Worm (Caenorhabditis elegans) whole organism, L3 larva: Measurements from ENCODE around the gene R07E5.15.

Experiments
- R02D3.7 ChIP-seq: fragments of 150-350 bp; optimal IDR thresholded peaks from 2 replicates; lab custom pipeline; 2014; ENCODE audit warnings: missing biosample characterization, missing genetic modification characterization
- ZK546.5 ChIP-seq: sonication (generic microtip); optimal IDR thresholded peaks from 2 replicates; lab custom pipeline; 2017; ENCODE audit warnings: missing biosample characterization, missing genetic modification characterization
- aly-2 ChIP-seq: fragments of 150-350 bp; optimal IDR thresholded peaks from 2 replicates; lab custom pipeline; 2014; ENCODE audit warnings: missing biosample characterization, missing genetic modification characterization
- ama-1 ChIP-seq: fragments of 150-350 bp; optimal IDR thresholded peaks from 2 replicates; lab custom pipeline; 2018
- ceh-16 ChIP-seq: sonication (generic microtip); optimal IDR thresholded peaks from 2 replicates; lab custom pipeline; 2017; ENCODE audit warnings: missing biosample characterization, missing genetic modification characterization
- ceh-28 ChIP-seq: fragments of 150-350 bp; optimal IDR thresholded peaks from 2 replicates; lab custom pipeline; 2014; ENCODE audit warnings: missing biosample characterization, missing genetic modification reagents, missing genetic modification characterization
- ceh-82 ChIP-seq: fragments of 150-350 bp; optimal IDR thresholded peaks from 2 replicates; lab custom pipeline; 2014; ENCODE audit warnings: missing biosample characterization, missing genetic modification characterization
- ceh-9 ChIP-seq: sonication (generic microtip); optimal IDR thresholded peaks from 2 replicates; lab custom pipeline; 2018; ENCODE audit warnings: missing biosample characterization, missing genetic modification characterization
- daf-12 ChIP-seq: fragments of 150-350 bp; optimal IDR thresholded peaks from 2 replicates; lab custom pipeline; 2014; ENCODE audit warnings: missing biosample characterization, missing genetic modification reagents, missing genetic modification characterization
- egl-27 ChIP-seq: sonication (generic microtip); optimal IDR thresholded peaks from 4 replicates; lab custom pipeline; 2017; ENCODE audit warnings: missing biosample characterization, missing genetic modification reagents, missing genetic modification characterization
- egl-5 ChIP-seq: fragments of 150-350 bp; optimal IDR thresholded peaks from 2 replicates; lab custom pipeline; 2017; ENCODE audit warnings: missing biosample characterization, missing genetic modification reagents, missing genetic modification characterization, inconsistent platforms
- elt-2 ChIP-seq: sonication (generic microtip); optimal IDR thresholded peaks from 2 replicates; lab custom pipeline; 2016; ENCODE audit warnings: missing genetic modification reagents, mild to moderate bottlenecking, missing genetic modification characterization, missing compliant biosample characterization
- elt-3 ChIP-seq, 3 experiments: fragments of 150-350 bp in 1 of 3; sonication (generic microtip) in 2 of 3; optimal IDR thresholded peaks; 2 replicates in 2 of 3; 4 replicates in 1 of 3; lab custom pipeline; 2014 to 2017; ENCODE audit warnings: missing biosample characterization in 3 of 3, missing genetic modification characterization in 3 of 3
- fos-1 ChIP-seq: fragments of 150-350 bp; optimal IDR thresholded peaks from 2 replicates; lab custom pipeline; 2014; ENCODE audit warnings: missing biosample characterization, missing genetic modification characterization
- hmg-11 ChIP-seq: sonication (generic microtip); optimal IDR thresholded peaks from 2 replicates; lab custom pipeline; 2016; ENCODE audit warnings: missing genetic modification characterization, missing compliant biosample characterization
- jun-1 ChIP-seq: fragments of 150-350 bp; optimal IDR thresholded peaks from 2 replicates; lab custom pipeline; 2014; ENCODE audit warnings: missing biosample characterization, missing genetic modification reagents, missing genetic modification characterization
- lin-15B ChIP-seq: fragments of 150-350 bp; optimal IDR thresholded peaks from 2 replicates; lab custom pipeline; 2014; ENCODE audit warnings: missing biosample characterization, missing genetic modification characterization
- lin-39 ChIP-seq: fragments of 150-350 bp; optimal IDR thresholded peaks from 2 replicates; lab custom pipeline; 2018; ENCODE audit warnings: missing biosample characterization, missing genetic modification reagents, missing genetic modification characterization
- lsy-12 ChIP-seq: sonication (generic microtip); optimal IDR thresholded peaks from 2 replicates; lab custom pipeline; 2016; ENCODE audit warnings: mild to moderate bottlenecking, missing genetic modification characterization, missing compliant biosample characterization
- mdl-1 ChIP-seq: fragments of 150-350 bp; optimal IDR thresholded peaks from 2 replicates; lab custom pipeline; 2014; ENCODE audit warnings: missing biosample characterization, missing genetic modification characterization
- mml-1 ChIP-seq: fragments of 150-350 bp; sonication (generic microtip); optimal IDR thresholded peaks from 3 replicates; lab custom pipeline; 2014; ENCODE audit warnings: missing biosample characterization, missing genetic modification characterization
- nfya-1 ChIP-seq: sonication (generic microtip); optimal IDR thresholded peaks from 2 replicates; lab custom pipeline; 2017; ENCODE audit warnings: missing genetic modification characterization, mild to moderate bottlenecking, missing compliant biosample characterization, antibody characterized with exemption, moderate library complexity; ENCODE audit not compliant: insufficient read depth
- nhr-11 ChIP-seq: fragments of 150-350 bp; optimal IDR thresholded peaks from 2 replicates; lab custom pipeline; 2014; ENCODE audit warnings: missing biosample characterization, missing genetic modification characterization
- nhr-12 ChIP-seq: fragments of 150-350 bp; optimal IDR thresholded peaks from 2 replicates; lab custom pipeline; 2014; ENCODE audit warnings: missing biosample characterization, missing genetic modification characterization
- nhr-23 ChIP-seq: fragments of 150-350 bp; optimal IDR thresholded peaks from 2 replicates; lab custom pipeline; 2014; ENCODE audit warnings: missing biosample characterization, missing genetic modification reagents, missing genetic modification characterization
- nhr-237 ChIP-seq: fragments of 150-350 bp; optimal IDR thresholded peaks from 2 replicates; lab custom pipeline; 2014; ENCODE audit warnings: missing biosample characterization, missing genetic modification characterization
- nhr-25 ChIP-seq: sonication (generic microtip); optimal IDR thresholded peaks from 2 replicates; lab custom pipeline; 2017; ENCODE audit warnings: missing biosample characterization, missing genetic modification characterization
- nhr-28 ChIP-seq: fragments of 150-350 bp; optimal IDR thresholded peaks from 2 replicates; lab custom pipeline; 2014; ENCODE audit warnings: missing biosample characterization, missing genetic modification characterization
- nhr-43 ChIP-seq: sonication (generic microtip); optimal IDR thresholded peaks from 2 replicates; lab custom pipeline; 2016; ENCODE audit warnings: mild to moderate bottlenecking, missing genetic modification characterization, missing compliant biosample characterization; ENCODE audit not compliant: poor library complexity, severe bottlenecking
- nhr-67 ChIP-seq: fragments of 150-350 bp; optimal IDR thresholded peaks from 2 replicates; lab custom pipeline; 2014; ENCODE audit warnings: missing biosample characterization, missing genetic modification characterization
- nhr-76 ChIP-seq: fragments of 150-350 bp; sonication (generic microtip); optimal IDR thresholded peaks from 5 replicates; lab custom pipeline; 2014; ENCODE audit warnings: missing biosample characterization, missing genetic modification characterization
- nhr-77 ChIP-seq: fragments of 150-350 bp; optimal IDR thresholded peaks from 2 replicates; lab custom pipeline; 2014; ENCODE audit warnings: missing biosample characterization, missing genetic modification characterization
- pha-4 ChIP-seq: fragments of 150-350 bp; optimal IDR thresholded peaks from 2 replicates; lab custom pipeline; 2014; ENCODE audit warnings: missing biosample characterization, missing genetic modification reagents, missing genetic modification characterization
- pqm-1 ChIP-seq: fragments of 150-350 bp; optimal IDR thresholded peaks from 2 replicates; lab custom pipeline; 2017; ENCODE audit warnings: missing biosample characterization, missing genetic modification characterization, inconsistent platforms
- skn-1 ChIP-seq: fragments of 150-350 bp; optimal IDR thresholded peaks from 2 replicates; lab custom pipeline; 2014; ENCODE audit warnings: missing biosample characterization, missing genetic modification characterization
- snpc-4 ChIP-seq: fragments of 150-350 bp; optimal IDR thresholded peaks from 2 replicates; lab custom pipeline; 2014; ENCODE audit warnings: missing biosample characterization, missing genetic modification characterization
- tbx-2 ChIP-seq: sonication (generic microtip); optimal IDR thresholded peaks from 2 replicates; lab custom pipeline; 2016; ENCODE audit warnings: mild to moderate bottlenecking, missing genetic modification characterization, missing compliant biosample characterization
- zag-1 ChIP-seq: fragments of 150-350 bp; optimal IDR thresholded peaks from 2 replicates; lab custom pipeline; 2014; ENCODE audit warnings: missing biosample characterization, missing genetic modification characterization
- ztf-4 ChIP-seq: fragments of 150-350 bp; optimal IDR thresholded peaks from 2 replicates; lab custom pipeline; 2014; ENCODE audit warnings: missing biosample characterization, missing genetic modification characterization

R07E5.15 gene

ce11 chrIII:4413099-4413498 lies 11.9 kb downstream of the R07E5.15 start, which contains the start of gene mpc-1 (continued):
- TF ChIP-seq nhr-12 (no peak), nhr-23 (tag; lab: Kevin White, UChicago) (no peak), egl-27 (no peak), nhr-76 (tag; lab: Kevin White, UChicago) (no peak), jun-1 (tag; lab: Kevin White, UChicago) (peak; percentile 51), snpc-4 (tag; lab: Kevin White, UChicago) (peak; percentile 57), aly-2 (no peak), nhr-28 (no peak), elt-3 (tag; optimal IDR thresholded peaks at IDR 0.05; lab: Kevin White, UChicago) (peak in 2 of 3 experiments; percentile 68 to 80), skn-1 (peak; percentile 48), pha-4 (peak; percentile 64), nhr-237 (no peak), fos-1 (tag; lab: Kevin White, UChicago) (no peak)

- TF ChIP-seq elt-2 (tag; lab: Kevin White, UChicago) (peak; percentile 30), nhr-43 (peak; percentile 71), hmg-11 (tag; lab: Kevin White, UChicago) (peak; percentile 43), nhr-23 (tag; lab: Kevin White, UChicago) (peak; percentile 29), nhr-25 (tag; lab: Kevin White, UChicago) (peak; percentile 22), lsy-12 (peak; percentile 63), lin-39 (tag; lab: Kevin White, UChicago) (peak; percentile 33), tbx-2 (peak; percentile 9), snpc-4 (tag; lab: Kevin White, UChicago) (peak; percentile 98), pha-4 (peak; percentile 14), nfya-1 (tag; lab: Kevin White, UChicago) (peak; percentile 55), lin-15B (tag; lab: Kevin White, UChicago) (peak; percentile 0)
- TF ChIP-seq, all 47 proteins: peak for 12; not testable (repeated sequence) for 35
Measured at ce11 chrIII:4414041-4414440, 12.8 kb downstream of the R07E5.15 start.

- TF ChIP-seq nhr-43 (no peak), egl-5 (tag; lab: Kevin White, UChicago) (no peak), nhr-25 (tag; lab: Kevin White, UChicago) (no peak), pqm-1 (tag; lab: Kevin White, UChicago) (no peak), ama-1 (no peak), ceh-82 (no peak), jun-1 (tag; lab: Kevin White, UChicago) (no peak), ztf-4 (no peak), tbx-2 (no peak), mdl-1 (tag; lab: Kevin White, UChicago) (no peak), zag-1 (no peak), egl-27 (no peak), fos-1 (tag; lab: Kevin White, UChicago) (no peak)
- TF ChIP-seq, all 47 proteins: peak for 0
Measured at ce11 chrIII:4415135-4415534, 13.9 kb downstream of the R07E5.15 start, which contains the start of gene R07E5.11. Gene R07E5.11 (minus strand): TSS chrIII:4415235.

- TF ChIP-seq ceh-9 (tag; lab: Kevin White, UChicago) (no peak), ZK546.5 (tag; lab: Kevin White, UChicago) (no peak), nhr-77 (tag; lab: Kevin White, UChicago) (no peak), egl-5 (tag; lab: Kevin White, UChicago) (no peak), nhr-11 (tag; lab: Kevin White, UChicago) (no peak), egl-27 (no peak), R02D3.7 (tag; lab: Kevin White, UChicago) (no peak), lsy-12 (no peak), nhr-67 (tag; lab: Kevin White, UChicago) (no peak), ceh-16 (tag; lab: Kevin White, UChicago) (no peak), elt-2 (tag; lab: Kevin White, UChicago) (no peak), elt-3 (tag; optimal IDR thresholded peaks at IDR 0.05; lab: Kevin White, UChicago) (no peak), daf-12 (tag; lab: Kevin White, UChicago) (no peak), snpc-4 (tag; lab: Kevin White, UChicago) (no peak), mml-1 (tag; lab: Kevin White, UChicago) (no peak), ceh-28 (tag; lab: Kevin White, UChicago) (no peak), nfya-1 (tag; lab: Kevin White, UChicago) (no peak), lin-39 (tag; lab: Kevin White, UChicago) (no peak), nhr-23 (tag; lab: Kevin White, UChicago) (no peak)
Measured at ce11 chrIII:4417956-4418355, 16.7 kb downstream of the R07E5.15 start, which contains the start of the genes R07E5.19 and pdcd-2. Gene R07E5.19 (minus strand): TSS chrIII:4418056. Gene pdcd-2 (minus strand): TSS chrIII:4418057.
